Fruit fly (Drosophila melanogaster): ENCODE data around the gene CG42714.

CG42714 gene

dm6 chr3L:6193556-6194114, 40.2 kb downstream of the CG42714 start:
- no peak for TF ChIP-seq CTCF (optimal IDR thresholded peaks at IDR 0.05)
- no peak for TF ChIP-seq CG8478 (optimal IDR thresholded peaks at IDR 0.05)

DNA sequence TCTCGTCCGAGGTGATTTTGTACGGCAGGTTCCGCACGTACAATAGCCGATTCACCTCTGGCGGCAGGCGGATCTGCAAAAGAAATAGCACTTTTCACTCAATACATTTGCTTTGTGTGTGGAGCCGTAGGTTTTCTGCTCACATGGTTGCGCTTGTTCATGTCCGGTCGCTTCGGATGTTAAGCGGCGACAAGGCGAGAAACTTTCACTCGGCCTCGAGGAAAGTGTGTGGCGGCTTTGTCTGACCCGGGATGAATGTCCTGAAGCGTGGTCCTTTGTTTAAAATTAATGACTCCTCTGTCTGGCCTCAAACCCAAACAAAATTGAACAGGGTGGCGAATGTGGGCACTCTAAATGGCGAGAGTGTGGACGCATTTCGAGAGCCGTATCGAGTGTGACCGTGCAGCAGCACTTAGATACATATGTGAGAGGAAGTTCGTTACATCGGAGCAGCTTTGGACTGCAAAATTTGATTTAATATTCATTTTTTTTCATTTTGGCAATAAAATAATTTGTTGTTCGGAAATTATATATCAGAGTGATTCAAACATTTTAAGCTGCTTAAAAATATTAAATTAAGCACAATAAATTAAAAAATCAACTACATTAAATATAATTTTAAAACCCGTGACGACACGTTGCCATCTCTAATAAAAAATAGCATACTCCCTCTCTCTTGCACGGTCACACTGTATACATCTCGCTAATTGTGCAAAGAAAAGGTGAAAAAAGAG, 40.9 kb downstream of the CG42714 start, which contains the start of the genes Sf3b6 and Tnpo:
Sf3b6 (minus strand) TSS at position 358 of the 734 bp plus-strand sequence.
Tnpo (plus strand) TSS at position 659 of the 734 bp plus-strand sequence.
- no peak for TF ChIP-seq CG8478 (optimal IDR thresholded peaks at IDR 0.05)
- peak in 1 of 2 experiments; percentile 4 for TF ChIP-seq CTCF (optimal IDR thresholded peaks at IDR 0.05)

DNA sequence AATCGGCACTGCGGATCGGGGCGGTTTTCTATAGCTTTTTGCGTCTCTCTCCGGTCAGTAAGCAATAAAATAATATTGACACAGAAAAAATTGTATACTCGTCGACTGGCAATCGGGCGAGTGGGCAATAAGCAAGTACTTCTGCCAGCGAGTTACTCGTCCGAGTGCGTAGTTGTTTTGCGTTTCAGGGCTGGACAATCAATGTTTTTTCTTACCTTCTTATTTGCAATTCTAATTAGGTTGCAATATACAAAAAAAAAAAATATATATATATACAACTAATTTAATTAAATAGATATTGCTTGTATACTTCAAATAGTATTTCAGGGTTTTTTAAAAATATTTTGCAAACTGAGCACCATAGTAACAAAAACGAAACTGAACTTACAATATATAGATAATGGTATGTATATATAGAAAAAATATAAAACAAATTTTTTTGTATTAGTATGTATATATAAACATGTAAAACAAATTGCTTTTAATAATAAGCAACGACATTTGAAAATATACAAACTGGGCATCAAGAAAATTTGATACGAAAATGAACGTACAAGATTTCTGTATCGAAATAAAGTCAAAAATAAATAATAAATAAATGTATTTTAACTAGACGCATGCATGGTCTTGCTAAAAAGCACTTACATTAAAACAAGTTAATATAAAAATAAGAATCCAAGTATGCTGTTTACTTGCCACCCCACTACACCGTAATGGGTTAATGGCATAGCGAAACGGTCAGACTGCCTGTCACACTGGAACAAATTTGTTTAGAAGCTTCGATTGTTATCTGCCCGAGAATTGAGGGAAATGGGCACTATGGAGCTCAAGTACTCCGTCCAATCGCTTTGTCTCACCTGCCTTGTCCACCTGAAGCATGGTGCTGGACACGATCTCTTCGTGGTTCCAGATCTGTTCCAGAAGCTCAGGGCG, 44.6 kb downstream of the CG42714 start, which contains the start of the genes D19A and CG7386:
D19A (minus strand) TSS at position 129 of the 933 bp plus-strand sequence.
CG7386 (plus strand) TSS at position 751 of the 933 bp plus-strand sequence.
- no peak for TF ChIP-seq CG8478 (optimal IDR thresholded peaks at IDR 0.05)
- no peak for TF ChIP-seq CTCF (optimal IDR thresholded peaks at IDR 0.05)

dm6 chr3L:6184884-6185438, 48.9 kb downstream of the CG42714 start, which contains the start of the genes D19B and CG43293:
D19B (minus strand) TSS chr3L:6184920.
CG43293 (plus strand) TSS chr3L:6185189.
- TF ChIP-seq CG8478 (optimal IDR thresholded peaks at IDR 0.05), result no peak
- TF ChIP-seq CTCF (optimal IDR thresholded peaks at IDR 0.05), result peak; percentile 30 to 53
